Worm (Caenorhabditis elegans): ENCODE results near the gene W07G4.7.

ce11 chrV:13026631-13027299 is 7.7 kb downstream of the W07G4.7 start:
- TF ChIP-seq elt-2 (tag; optimal IDR thresholded peaks at IDR 0.05), result no peak
- TF ChIP-seq unc-130 (tag; optimal IDR thresholded peaks at IDR 0.05), result no peak
- TF ChIP-seq fkh-8 (tag; optimal IDR thresholded peaks at IDR 0.05), result no peak
- no peak for TF ChIP-seq hlh-4 (tag; optimal IDR thresholded peaks at IDR 0.05)
- no peak for TF ChIP-seq ama-1 (optimal IDR thresholded peaks at IDR 0.05)
